Worm (Caenorhabditis elegans) whole organism, mixed stage, embryonic: Measurements from ENCODE around the gene Y25C1A.6.

ENCODE experiments used
- elt-3 ChIP-seq: fragments of 150-350 bp; optimal IDR thresholded peaks from 2 replicates; lab custom pipeline; 2014; ENCODE audit warnings: missing biosample characterization, missing genetic modification characterization
- ztf-11 ChIP-seq: fragments of 150-350 bp; optimal IDR thresholded peaks from 2 replicates; lab custom pipeline; 2014; ENCODE audit warnings: missing biosample characterization, missing genetic modification characterization

ce11 chrII:3093352-3093751 lies 32.5 kb downstream of the Y25C1A.6 start, which contains the start of gene srg-22:
- TF ChIP-seq ztf-11 (tag; lab: Kevin White, UChicago) (no peak), elt-3 (tag; lab: Kevin White, UChicago) (no peak)
